Fruit fly (Drosophila melanogaster) whole organism, adult: ENCODE measurements around the gene CG32055.

Source experiments
- CG14711 ChIP-seq: fragments of 200-800 bp; sonication (Bioruptor generic); optimal IDR thresholded peaks from 2 replicates; lab custom pipeline; 2018; ENCODE audit warnings: missing biosample characterization, mild to moderate bottlenecking, missing genetic modification characterization, moderate library complexity
- CG7045 ChIP-seq: fragments of 200-800 bp; sonication (Bioruptor generic); optimal IDR thresholded peaks from 2 replicates; lab custom pipeline; 2017; ENCODE audit warnings: missing biosample characterization, mild to moderate bottlenecking, missing genetic modification characterization
- Clk ChIP-seq: fragments of 200-800 bp; sonication (Bioruptor generic); optimal IDR thresholded peaks from 2 replicates; lab custom pipeline; 2017; ENCODE audit warnings: missing biosample characterization, missing genetic modification characterization
- Crg-1 ChIP-seq: fragments of 200-800 bp; sonication (Bioruptor generic); optimal IDR thresholded peaks from 2 replicates; lab custom pipeline; 2016; ENCODE audit warnings: missing biosample characterization, missing genetic modification characterization
- Hr96 ChIP-seq: fragments of 200-800 bp; sonication (Bioruptor generic); optimal IDR thresholded peaks from 2 replicates; lab custom pipeline; 2016; ENCODE audit warnings: missing biosample characterization, missing genetic modification characterization
- bab1 ChIP-seq: fragments of 200-800 bp; sonication (Bioruptor generic); optimal IDR thresholded peaks from 3 replicates; lab custom pipeline; 2019; ENCODE audit warnings: missing biosample characterization, mild to moderate bottlenecking, missing genetic modification characterization, moderate library complexity
- kay ChIP-seq: fragments of 200-800 bp; sonication (Bioruptor generic); peaks from one replicate; lab custom pipeline; 2016; ENCODE audit warnings: missing biosample characterization, missing genetic modification characterization, borderline replicate concordance
- tj ChIP-seq: fragments of 200-800 bp; sonication (Bioruptor generic); optimal IDR thresholded peaks from 3 replicates; lab custom pipeline; 2017; ENCODE audit warnings: missing biosample characterization, mild to moderate bottlenecking, missing genetic modification characterization, moderate library complexity

- no peak for TF ChIP-seq CG14711 (tag; lab: Kevin White, UChicago)
- TF ChIP-seq kay (GFP tag; lab: Kevin White, UChicago) = no peak
- no peak for TF ChIP-seq CG7045 (GFP tag; lab: Kevin White, UChicago)
- TF ChIP-seq Hr96 = no peak
- no peak for TF ChIP-seq tj (GFP tag; lab: Kevin White, UChicago)
- TF ChIP-seq Crg-1 (GFP tag; lab: Kevin White, UChicago) = no peak
- no peak for TF ChIP-seq bab1
- no peak for TF ChIP-seq Clk (GFP tag; lab: Kevin White, UChicago)
Measured at dm6 chr3L:10244606-10245005, 24.6 kb upstream of the CG32055 start, which contains the start of gene Or67c.
